Worm (Caenorhabditis elegans): ENCODE measurements around the gene T28D9.11.

ce11 chrII:6448189-6448588 is 43.6 kb downstream of the T28D9.11 start:
- TF ChIP-seq pag-3 (tag; optimal IDR thresholded peaks at IDR 0.05; ENCODE audit: borderline replicate concordance) (no peak), che-1 (tag; optimal IDR thresholded peaks at IDR 0.05) (no peak), sox-4 (tag; optimal IDR thresholded peaks at IDR 0.05) (no peak), pqm-1 (tag; optimal IDR thresholded peaks at IDR 0.05) (no peak), ets-4 (tag; optimal IDR thresholded peaks at IDR 0.05) (no peak), hlh-30 (tag; optimal IDR thresholded peaks at IDR 0.05; ENCODE audit: insufficient read depth) (no peak), tbx-2 (tag; optimal IDR thresholded peaks at IDR 0.05) (no peak), ceh-14 (tag; optimal IDR thresholded peaks at IDR 0.05) (no peak), ceh-19 (GFP tag; optimal IDR thresholded peaks at IDR 0.05) (no peak), sdc-2 (tag; optimal IDR thresholded peaks at IDR 0.05) (no peak), ceh-22 (tag; optimal IDR thresholded peaks at IDR 0.05) (no peak), elt-4 (tag; optimal IDR thresholded peaks at IDR 0.05) (no peak), ceh-9 (tag; optimal IDR thresholded peaks at IDR 0.05) (no peak)

All from whole organism, late embryonic.